Worm (Caenorhabditis elegans) whole organism, L4 larva: ENCODE results near the gene Y17G7B.8.

ENCODE experiments used
- F10B5.3 ChIP-seq: sonication (generic microtip); optimal IDR thresholded peaks from 2 replicates; lab custom pipeline; 2016; ENCODE audit warnings: mild to moderate bottlenecking, missing genetic modification characterization, missing compliant biosample characterization
- F26F4.8 ChIP-seq: fragments of 200-800 bp; sonication (Bioruptor generic); conservative IDR thresholded peaks from 2 replicates; pipeline ENCODE4 v1.3.6; 2022; ENCODE audit warnings: missing genetic modification characterization, missing compliant biosample characterization
- F37D6.2 ChIP-seq: sonication (generic microtip); optimal IDR thresholded peaks from 2 replicates; lab custom pipeline; 2016; ENCODE audit warnings: mild to moderate bottlenecking, missing genetic modification characterization, missing compliant biosample characterization
- ZK337.2 ChIP-seq: fragments of 200-800 bp; sonication (Bioruptor generic); IDR thresholded peaks from 2 replicates; pipeline ENCODE4 v1.3.6; 2022; ENCODE audit warnings: missing genetic modification reagents, missing genetic modification characterization, missing compliant biosample characterization
- ama-1 ChIP-seq: fragments of 150-350 bp; optimal IDR thresholded peaks from 2 replicates; lab custom pipeline; 2014; ENCODE audit warnings: inconsistent platforms, mixed read lengths
- arid-1 ChIP-seq: fragments of 200-800 bp; sonication (Bioruptor generic); conservative IDR thresholded peaks from 2 replicates; pipeline ENCODE4 v1.3.6; 2022; ENCODE audit warnings: missing genetic modification reagents, missing genetic modification characterization, missing compliant biosample characterization
- ceh-20 ChIP-seq: fragments of 200-800 bp; sonication (Bioruptor generic); IDR thresholded peaks from 2 replicates; pipeline ENCODE4 v1.3.6; 2022; ENCODE audit warnings: missing genetic modification reagents, missing genetic modification characterization, missing compliant biosample characterization
- ceh-32 ChIP-seq: sonication (generic microtip); optimal IDR thresholded peaks from 2 replicates; lab custom pipeline; 2016; ENCODE audit warnings: mild to moderate bottlenecking, missing genetic modification characterization, missing compliant biosample characterization; ENCODE audit not compliant: poor library complexity
- ceh-82 ChIP-seq: sonication (generic microtip); optimal IDR thresholded peaks from 2 replicates; lab custom pipeline; 2017; ENCODE audit warnings: missing biosample characterization, missing genetic modification characterization
- ces-1 ChIP-seq: fragments of 150-350 bp; sonication (generic microtip); optimal IDR thresholded peaks from 4 replicates; lab custom pipeline; 2014; ENCODE audit warnings: missing biosample characterization, missing genetic modification reagents, missing genetic modification characterization
- ctbp-1 ChIP-seq: fragments of 200-800 bp; sonication (Bioruptor generic); IDR thresholded peaks from 2 replicates; pipeline ENCODE4 v1.3.6; 2022; ENCODE audit warnings: missing genetic modification reagents, missing genetic modification characterization, missing compliant biosample characterization
- daf-12 ChIP-seq: fragments of 150-350 bp; optimal IDR thresholded peaks from 2 replicates; lab custom pipeline; 2014; ENCODE audit warnings: missing biosample characterization, missing genetic modification reagents, missing genetic modification characterization
- daf-19 ChIP-seq: fragments of 200-800 bp; sonication (Bioruptor generic); conservative IDR thresholded peaks from 2 replicates; pipeline ENCODE4 v1.3.6; 2022; ENCODE audit warnings: missing genetic modification characterization, missing compliant biosample characterization
- daf-8 ChIP-seq: fragments of 200-800 bp; sonication (Bioruptor generic); IDR thresholded peaks from 2 replicates; pipeline ENCODE4 v1.3.6; 2022; ENCODE audit warnings: missing genetic modification characterization, missing compliant biosample characterization
- dmd-9 ChIP-seq: fragments of 200-800 bp; sonication (Bioruptor generic); IDR thresholded peaks from 2 replicates; pipeline ENCODE4 v1.3.6; 2022; ENCODE audit warnings: missing genetic modification reagents, missing genetic modification characterization, missing compliant biosample characterization
- dpl-1 ChIP-seq: fragments of 150-350 bp; optimal IDR thresholded peaks from 2 replicates; lab custom pipeline; 2014; ENCODE audit warnings: missing biosample characterization, missing genetic modification reagents, missing genetic modification characterization
- fkh-10 ChIP-seq: fragments of 150-350 bp; optimal IDR thresholded peaks from 2 replicates; lab custom pipeline; 2014; ENCODE audit warnings: missing biosample characterization, missing genetic modification reagents, missing genetic modification characterization
- gei-8 ChIP-seq: fragments of 200-800 bp; sonication (Bioruptor generic); optimal IDR thresholded peaks from 2 replicates; lab custom pipeline; 2018; ENCODE audit warnings: mild to moderate bottlenecking, missing genetic modification characterization, missing compliant biosample characterization
- hlh-11 ChIP-seq: fragments of 200-800 bp; sonication (Bioruptor generic); optimal IDR thresholded peaks from 2 replicates; lab custom pipeline; 2018; ENCODE audit warnings: mild to moderate bottlenecking, missing genetic modification characterization, missing compliant biosample characterization
- hlh-30 ChIP-seq: sonication (generic microtip); optimal IDR thresholded peaks from 2 replicates; lab custom pipeline; 2017; ENCODE audit warnings: antibody characterized with exemption, mild to moderate bottlenecking, missing genetic modification characterization, missing compliant biosample characterization; ENCODE audit not compliant: insufficient read depth
- hmg-1.1 ChIP-seq: fragments of 200-800 bp; sonication (Bioruptor generic); IDR thresholded peaks from 2 replicates; pipeline ENCODE4 v1.3.6; 2022; ENCODE audit warnings: missing genetic modification reagents, missing genetic modification characterization, missing compliant biosample characterization
- jun-1 ChIP-seq: fragments of 150-350 bp; optimal IDR thresholded peaks from 2 replicates; lab custom pipeline; 2014; ENCODE audit warnings: missing biosample characterization, missing genetic modification reagents, missing genetic modification characterization
- lim-7 ChIP-seq: fragments of 200-800 bp; sonication (Bioruptor generic); IDR thresholded peaks from 2 replicates; pipeline ENCODE4 v1.3.6; 2022; ENCODE audit warnings: missing genetic modification characterization, missing compliant biosample characterization
- lin-13 ChIP-seq: fragments of 150-350 bp; optimal IDR thresholded peaks from 2 replicates; lab custom pipeline; 2014; ENCODE audit warnings: missing biosample characterization, missing genetic modification reagents, missing genetic modification characterization
- lin-29 ChIP-seq: fragments of 200-800 bp; sonication (Bioruptor generic); IDR thresholded peaks from 2 replicates; pipeline ENCODE4 v1.3.6; 2022; ENCODE audit warnings: missing genetic modification reagents, missing genetic modification characterization, missing compliant biosample characterization
- lin-39 ChIP-seq: fragments of 150-350 bp; optimal IDR thresholded peaks from 2 replicates; lab custom pipeline; 2014; ENCODE audit warnings: missing biosample characterization, missing genetic modification reagents, missing genetic modification characterization
- lir-3 ChIP-seq: sonication (generic microtip); optimal IDR thresholded peaks from 2 replicates; lab custom pipeline; 2016; ENCODE audit warnings: mild to moderate bottlenecking, missing genetic modification characterization, missing compliant biosample characterization
- lsy-2 ChIP-seq, 2 experiments: fragments of 150-350 bp in 1 of 2; sonication (generic microtip) in 1 of 2; optimal IDR thresholded peaks; 2 replicates each; lab custom pipeline; 2014 to 2017; ENCODE audit warnings: missing biosample characterization in 2 of 2, missing genetic modification characterization in 2 of 2
- madf-9 ChIP-seq: fragments of 200-800 bp; sonication (Bioruptor generic); conservative IDR thresholded peaks from 2 replicates; pipeline ENCODE4 v1.3.6; 2022; ENCODE audit warnings: missing genetic modification reagents, missing genetic modification characterization, missing compliant biosample characterization
- mdt-29 ChIP-seq: fragments of 200-800 bp; sonication (Bioruptor generic); IDR thresholded peaks from 2 replicates; pipeline ENCODE4 v1.3.6; 2022; ENCODE audit warnings: missing genetic modification reagents, missing genetic modification characterization, missing compliant biosample characterization
- mes-2 ChIP-seq: sonication (generic microtip); optimal IDR thresholded peaks from 2 replicates; lab custom pipeline; 2016; ENCODE audit warnings: missing genotype, mild to moderate bottlenecking, missing genetic modification characterization, missing compliant biosample characterization; ENCODE audit not compliant: poor library complexity, severe bottlenecking
- nhr-10 ChIP-seq: fragments of 150-350 bp; optimal IDR thresholded peaks from 2 replicates; lab custom pipeline; 2014; ENCODE audit warnings: missing biosample characterization, missing genetic modification characterization
- nhr-102 ChIP-seq: sonication (generic microtip); optimal IDR thresholded peaks from 2 replicates; lab custom pipeline; 2016; ENCODE audit warnings: mild to moderate bottlenecking, missing genetic modification characterization, moderate library complexity, missing compliant biosample characterization
- nhr-11 ChIP-seq: fragments of 150-350 bp; optimal IDR thresholded peaks from 2 replicates; lab custom pipeline; 2014; ENCODE audit warnings: missing biosample characterization, missing genetic modification characterization
- nhr-237 ChIP-seq: sonication (generic microtip); optimal IDR thresholded peaks from 2 replicates; lab custom pipeline; 2017; ENCODE audit warnings: missing biosample characterization, missing genetic modification characterization
- nhr-25 ChIP-seq: sonication (generic microtip); optimal IDR thresholded peaks from 2 replicates; lab custom pipeline; 2017; ENCODE audit warnings: missing genetic modification characterization, mild to moderate bottlenecking, missing compliant biosample characterization, antibody characterized with exemption, moderate library complexity, borderline replicate concordance; ENCODE audit not compliant: insufficient read depth
- nhr-28 ChIP-seq: fragments of 150-350 bp; optimal IDR thresholded peaks from 2 replicates; lab custom pipeline; 2014; ENCODE audit warnings: missing biosample characterization, missing genetic modification characterization
- nhr-41 ChIP-seq: fragments of 200-800 bp; sonication (Bioruptor generic); IDR thresholded peaks from 2 replicates; pipeline ENCODE4 v1.3.6; 2022; ENCODE audit warnings: missing genetic modification reagents, missing genetic modification characterization, missing compliant biosample characterization
- nhr-42 ChIP-seq: fragments of 200-800 bp; sonication (Bioruptor generic); IDR thresholded peaks from 2 replicates; pipeline ENCODE4 v1.3.6; 2022; ENCODE audit warnings: missing genetic modification characterization, missing compliant biosample characterization
- nhr-76 ChIP-seq: fragments of 150-350 bp; optimal IDR thresholded peaks from 2 replicates; lab custom pipeline; 2014; ENCODE audit warnings: missing biosample characterization, missing genetic modification characterization
- pqm-1 ChIP-seq: sonication (generic microtip); optimal IDR thresholded peaks from 2 replicates; lab custom pipeline; 2017; ENCODE audit warnings: missing biosample characterization, missing genetic modification characterization
- rbr-2 ChIP-seq: sonication (generic microtip); optimal IDR thresholded peaks from 2 replicates; lab custom pipeline; 2016; ENCODE audit warnings: missing genotype, missing genetic modification characterization, missing compliant biosample characterization
- sdz-12 ChIP-seq: fragments of 200-800 bp; sonication (Bioruptor generic); optimal IDR thresholded peaks from 2 replicates; lab custom pipeline; 2018; ENCODE audit warnings: mild to moderate bottlenecking, missing genetic modification characterization, missing compliant biosample characterization
- set-16 ChIP-seq: fragments of 200-800 bp; sonication (Bioruptor generic); IDR thresholded peaks from 2 replicates; pipeline ENCODE4 v1.3.6; 2022; ENCODE audit warnings: missing genetic modification reagents, missing genetic modification characterization, missing compliant biosample characterization
- skn-1 ChIP-seq: fragments of 150-350 bp; optimal IDR thresholded peaks from 2 replicates; lab custom pipeline; 2014; ENCODE audit warnings: missing biosample characterization, missing genetic modification characterization
- snpc-4 ChIP-seq: fragments of 150-350 bp; optimal IDR thresholded peaks from 2 replicates; lab custom pipeline; 2014; ENCODE audit warnings: missing biosample characterization, missing genetic modification characterization
- spr-3 ChIP-seq: fragments of 200-800 bp; sonication (Bioruptor generic); optimal IDR thresholded peaks from 2 replicates; lab custom pipeline; 2018; ENCODE audit warnings: mild to moderate bottlenecking, missing genetic modification characterization, missing compliant biosample characterization
- tra-1 ChIP-seq: fragments of 200-800 bp; sonication (Bioruptor generic); IDR thresholded peaks from 2 replicates; pipeline ENCODE4 v1.3.6; 2022; ENCODE audit warnings: missing genetic modification reagents, missing genetic modification characterization, missing compliant biosample characterization
- vab-7 ChIP-seq: fragments of 200-800 bp; sonication (Bioruptor generic); IDR thresholded peaks from 2 replicates; pipeline ENCODE4 v1.3.6; 2022; ENCODE audit warnings: missing genetic modification reagents, missing genetic modification characterization, missing compliant biosample characterization
- zfp-2 ChIP-seq: sonication (generic microtip); optimal IDR thresholded peaks from 2 replicates; lab custom pipeline; 2016; ENCODE audit warnings: mild to moderate bottlenecking, missing genetic modification characterization, missing compliant biosample characterization
- zip-2 ChIP-seq: fragments of 150-350 bp; optimal IDR thresholded peaks from 2 replicates; lab custom pipeline; 2014; ENCODE audit warnings: missing biosample characterization, missing genetic modification characterization
- ztf-11 ChIP-seq: fragments of 150-350 bp; optimal IDR thresholded peaks from 2 replicates; lab custom pipeline; 2014; ENCODE audit warnings: missing biosample characterization, missing genetic modification characterization

Gene Y17G7B.8

DNA sequence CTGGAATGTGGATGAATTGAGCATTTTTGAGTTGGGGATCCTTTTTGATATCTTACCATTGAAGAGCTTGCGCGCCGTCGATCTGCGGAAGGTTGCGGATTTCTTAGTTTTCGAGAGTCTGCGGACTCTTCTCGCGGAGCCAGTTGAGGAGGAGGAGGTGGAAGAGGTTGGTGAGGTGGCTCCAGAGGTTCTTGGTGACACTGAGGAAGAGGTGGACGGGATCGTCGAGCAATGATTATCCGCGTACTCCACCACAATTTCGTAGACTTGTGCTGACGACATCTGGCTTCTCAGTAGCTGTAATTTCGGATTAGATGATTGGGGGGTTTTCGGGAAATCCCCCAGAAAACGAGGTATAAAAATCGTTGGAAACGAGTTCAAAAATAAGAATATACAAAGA is 50.2 kb downstream of the Y17G7B.8 start, which contains the start of gene Y17G7B.21 (continued):
- TF ChIP-seq mdt-29 (GFP tag; lab: Robert Waterston, UW) (peak; percentile 33; the same call in 1 of the 2 replicates), rbr-2 (tag; lab: Kevin White, UChicago) (no peak), mes-2 (tag; lab: Kevin White, UChicago) (peak; percentile 58), lir-3 (tag; lab: Kevin White, UChicago) (no peak), lin-29 (GFP tag; lab: Robert Waterston, UW) (no peak), nhr-76 (tag; lab: Kevin White, UChicago) (no peak), hlh-11 (tag; lab: Kevin White, UChicago) (no peak), snpc-4 (tag; lab: Kevin White, UChicago) (no peak), nhr-11 (tag; lab: Kevin White, UChicago) (no peak), tra-1 (GFP tag; lab: Robert Waterston, UW) (peak; percentile 40; the same call in 1 of the 2 replicates), lin-39 (tag; lab: Kevin White, UChicago) (no peak), nhr-25 (tag; lab: Kevin White, UChicago) (no peak), sdz-12 (GFP tag; lab: Kevin White, UChicago) (peak; percentile 51), ztf-11 (no peak), dmd-9 (GFP tag; lab: Robert Waterston, UW) (no peak), F26F4.8 (GFP tag; lab: Robert Waterston, UW) (0 out of 2 replicates have a peak, but pooled peaks have one; percentile 3), nhr-10 (no peak), nhr-41 (GFP tag; lab: Robert Waterston, UW) (no peak), set-16 (GFP tag; lab: Robert Waterston, UW) (peak; percentile 85), ZK337.2 (no peak), skn-1 (no peak), F37D6.2 (tag; lab: Kevin White, UChicago) (no peak), nhr-28 (tag; lab: Kevin White, UChicago) (no peak), nhr-237 (tag; lab: Kevin White, UChicago) (no peak), ceh-32 (tag; lab: Kevin White, UChicago) (no peak), nhr-42 (GFP tag; lab: Robert Waterston, UW) (no peak), arid-1 (GFP tag; lab: Robert Waterston, UW) (peak; percentile 59; the same call in 1 of the 2 replicates), madf-9 (no peak), daf-12 (no peak), fkh-10 (GFP tag; lab: Kevin White, UChicago) (no peak), lin-13 (GFP tag; lab: Kevin White, UChicago) (no peak), vab-7 (GFP tag; lab: Robert Waterston, UW) (0 out of 2 replicates have a peak, but pooled peaks have one; percentile 12), ceh-20 (GFP tag; lab: Robert Waterston, UW) (no peak), lim-7 (GFP tag; lab: Robert Waterston, UW) (0 out of 2 replicates have a peak, but pooled peaks have one; percentile 10), daf-8 (GFP tag; lab: Robert Waterston, UW) (no peak), hmg-1.1 (GFP tag; lab: Robert Waterston, UW) (no peak), ama-1 (lab: Kevin White, UChicago) (peak; percentile 29), ces-1 (GFP tag; lab: Kevin White, UChicago) (no peak), lsy-2 (tag; optimal IDR thresholded peaks at IDR 0.05; lab: Kevin White, UChicago) (no peak), zip-2 (no peak), nhr-102 (tag; lab: Kevin White, UChicago) (peak; percentile 37), ceh-82 (tag; lab: Kevin White, UChicago) (no peak), F10B5.3 (tag; lab: Kevin White, UChicago) (no peak), dpl-1 (GFP tag; lab: Kevin White, UChicago) (no peak), hlh-30 (tag; lab: Kevin White, UChicago) (no peak), daf-19 (no peak), ctbp-1 (peak; percentile 43; the same call in 1 of the 2 replicates), jun-1 (tag; lab: Kevin White, UChicago) (no peak), gei-8 (GFP tag; lab: Kevin White, UChicago) (no peak), spr-3 (no peak), pqm-1 (tag; lab: Kevin White, UChicago) (no peak), zfp-2 (no peak)
